Fruit fly (Drosophila melanogaster) whole organism, embryonic: Measurements from ENCODE around the gene Der-2.

Experiments
- B-H2 ChIP-seq: fragments of 200-800 bp; sonication (Bioruptor generic); optimal IDR thresholded peaks from 2 replicates; lab custom pipeline; 2018; ENCODE audit warnings: missing biosample characterization, mild to moderate bottlenecking, missing genetic modification characterization
- CG10147 ChIP-seq: fragments of 200-800 bp; sonication (Bioruptor generic); optimal IDR thresholded peaks from 2 replicates; lab custom pipeline; 2019; ENCODE audit warnings: missing biosample characterization, mild to moderate bottlenecking, missing genetic modification characterization, moderate library complexity
- CG10462 ChIP-seq: fragments of 200-800 bp; sonication (Bioruptor generic); optimal IDR thresholded peaks from 2 replicates; lab custom pipeline; 2016; ENCODE audit warnings: missing biosample characterization, missing genetic modification characterization
- CG10979 ChIP-seq: fragments of 200-800 bp; sonication (Bioruptor generic); optimal IDR thresholded peaks from 2 replicates; lab custom pipeline; 2018; ENCODE audit warnings: missing biosample characterization, mild to moderate bottlenecking, missing genetic modification characterization, moderate library complexity
- CG12236 ChIP-seq: fragments of 200-800 bp; sonication (Bioruptor generic); optimal IDR thresholded peaks from 2 replicates; lab custom pipeline; 2016; ENCODE audit warnings: missing biosample characterization, missing genetic modification characterization
- CG14710 ChIP-seq: fragments of 200-800 bp; sonication (Bioruptor generic); optimal IDR thresholded peaks from 3 replicates; lab custom pipeline; 2019; ENCODE audit warnings: missing biosample characterization, mild to moderate bottlenecking, missing genetic modification characterization, moderate library complexity
- CG16813 ChIP-seq: fragments of 200-800 bp; sonication (Bioruptor generic); IDR thresholded peaks from 3 replicates; pipeline ENCODE4 v1.3.6; 2022; ENCODE audit warnings: missing biosample characterization, missing genetic modification characterization; ENCODE audit not compliant: partially characterized antibody
- CG18599 ChIP-seq: fragments of 200-800 bp; sonication (Bioruptor generic); optimal IDR thresholded peaks from 3 replicates; lab custom pipeline; 2017; ENCODE audit warnings: missing biosample characterization, missing genetic modification characterization, mild to moderate bottlenecking, moderate library complexity, missing genetic modification reagents
- CG2116 ChIP-seq: fragments of 200-800 bp; sonication (Bioruptor generic); optimal IDR thresholded peaks from 3 replicates; lab custom pipeline; 2018; ENCODE audit warnings: missing biosample characterization, mild to moderate bottlenecking, missing genetic modification characterization
- CG2202 ChIP-seq: fragments of 200-800 bp; sonication (Bioruptor generic); optimal IDR thresholded peaks from 2 replicates; lab custom pipeline; 2018; ENCODE audit warnings: missing biosample characterization, mild to moderate bottlenecking, missing genetic modification characterization
- CG30403 ChIP-seq: fragments of 200-800 bp; sonication (Bioruptor generic); optimal IDR thresholded peaks from 3 replicates; lab custom pipeline; 2016; ENCODE audit warnings: missing biosample characterization, missing genetic modification characterization
- CG4328 ChIP-seq: fragments of 200-800 bp; sonication (Bioruptor generic); optimal IDR thresholded peaks from 3 replicates; lab custom pipeline; 2017; ENCODE audit warnings: missing biosample characterization, missing genetic modification reagents, missing genetic modification characterization
- CG4404 ChIP-seq: fragments of 200-800 bp; sonication (Bioruptor generic); IDR thresholded peaks from 2 replicates; pipeline ENCODE4 v1.3.6; 2022; ENCODE audit warnings: missing biosample characterization, missing genetic modification characterization
- CG7271 ChIP-seq: fragments of 200-800 bp; sonication (Bioruptor generic); optimal IDR thresholded peaks from 2 replicates; lab custom pipeline; 2018; ENCODE audit warnings: missing biosample characterization, mild to moderate bottlenecking, missing genetic modification characterization, moderate library complexity
- CG7372 ChIP-seq: fragments of 200-800 bp; sonication (Bioruptor generic); IDR thresholded peaks from 2 replicates; pipeline ENCODE4 v1.3.6; 2022; ENCODE audit warnings: missing biosample characterization, missing genetic modification characterization
- CG8359 ChIP-seq: fragments of 200-800 bp; sonication (Bioruptor generic); optimal IDR thresholded peaks from 2 replicates; lab custom pipeline; 2017; ENCODE audit warnings: missing biosample characterization, mild to moderate bottlenecking, missing genetic modification characterization, borderline replicate concordance
- CG8388 ChIP-seq: fragments of 200-800 bp; sonication (Bioruptor generic); optimal IDR thresholded peaks from 2 replicates; lab custom pipeline; 2019; ENCODE audit warnings: missing biosample characterization, mild to moderate bottlenecking, missing genetic modification characterization, moderate library complexity
- CG9609 ChIP-seq: fragments of 200-800 bp; sonication (Bioruptor generic); optimal IDR thresholded peaks from 3 replicates; lab custom pipeline; 2016; ENCODE audit warnings: missing biosample characterization, missing genetic modification characterization
- CG9727 ChIP-seq: fragments of 200-800 bp; sonication (Bioruptor generic); optimal IDR thresholded peaks from 3 replicates; lab custom pipeline; 2017; ENCODE audit warnings: missing biosample characterization, mild to moderate bottlenecking, missing genetic modification characterization
- CG9932 ChIP-seq: fragments of 200-800 bp; sonication (Bioruptor generic); IDR thresholded peaks from 2 replicates; pipeline ENCODE4 v1.3.6; 2022; ENCODE audit warnings: missing biosample characterization, missing genetic modification characterization
- Dad ChIP-seq: fragments of 200-800 bp; sonication (Bioruptor generic); optimal IDR thresholded peaks from 3 replicates; lab custom pipeline; 2016; ENCODE audit warnings: missing biosample characterization, missing genetic modification characterization
- Fer2 ChIP-seq: fragments of 200-800 bp; sonication (Bioruptor generic); optimal IDR thresholded peaks from 2 replicates; lab custom pipeline; 2018; ENCODE audit warnings: missing biosample characterization, mild to moderate bottlenecking, missing genetic modification characterization, moderate library complexity
- Hr3 ChIP-seq: fragments of 200-800 bp; sonication (Bioruptor generic); optimal IDR thresholded peaks from 3 replicates; lab custom pipeline; 2016; ENCODE audit warnings: missing biosample characterization, missing genetic modification characterization
- Hsf ChIP-seq: fragments of 200-800 bp; sonication (Bioruptor generic); optimal IDR thresholded peaks from 3 replicates; lab custom pipeline; 2016; ENCODE audit warnings: missing biosample characterization, missing genetic modification characterization
- Lhr ChIP-seq: fragments of 200-800 bp; sonication (Bioruptor generic); optimal IDR thresholded peaks from 3 replicates; lab custom pipeline; 2017; ENCODE audit warnings: mild to moderate bottlenecking, missing biosample characterization, missing genetic modification reagents, missing genetic modification characterization
- Nf-YB ChIP-seq: fragments of 200-800 bp; sonication (Bioruptor generic); optimal IDR thresholded peaks from 3 replicates; lab custom pipeline; 2019; ENCODE audit warnings: missing biosample characterization, mild to moderate bottlenecking, missing genetic modification characterization, moderate library complexity
- Oaz ChIP-seq: fragments of 200-800 bp; sonication (Bioruptor generic); IDR thresholded peaks from 2 replicates; pipeline ENCODE4 v1.3.6; 2022; ENCODE audit warnings: missing biosample characterization, missing genetic modification characterization
- Rx ChIP-seq: fragments of 200-800 bp; sonication (Bioruptor generic); IDR thresholded peaks from 2 replicates; pipeline ENCODE4 v1.3.6; 2022; ENCODE audit warnings: missing biosample characterization, missing genetic modification characterization
- al ChIP-seq: fragments of 200-800 bp; sonication (Bioruptor generic); IDR thresholded peaks from 2 replicates; pipeline ENCODE4 v1.3.6; 2022; ENCODE audit warnings: missing biosample characterization, missing genetic modification characterization
- ci ChIP-seq: fragments of 200-800 bp; sonication (Bioruptor generic); IDR thresholded peaks from 3 replicates; pipeline ENCODE4 v1.3.6; 2022; ENCODE audit warnings: missing biosample characterization, missing genetic modification characterization
- crol ChIP-seq: fragments of 200-800 bp; sonication (Bioruptor generic); IDR thresholded peaks from 2 replicates; pipeline ENCODE4 v1.3.6; 2022; ENCODE audit warnings: missing biosample characterization, missing genetic modification characterization
- dati ChIP-seq: fragments of 200-800 bp; sonication (Bioruptor generic); IDR thresholded peaks from 2 replicates; pipeline ENCODE4 v1.3.6; 2022; ENCODE audit warnings: missing biosample characterization, missing genetic modification characterization
- esg ChIP-seq: fragments of 200-800 bp; sonication (Bioruptor generic); conservative IDR thresholded peaks from 2 replicates; pipeline ENCODE4 v1.3.6; 2022; ENCODE audit warnings: missing biosample characterization, missing genetic modification characterization
- fu2 ChIP-seq: fragments of 200-800 bp; sonication (Bioruptor generic); optimal IDR thresholded peaks from 2 replicates; lab custom pipeline; 2016; ENCODE audit warnings: missing biosample characterization, missing genetic modification characterization
- grn ChIP-seq: fragments of 200-800 bp; sonication (Bioruptor generic); optimal IDR thresholded peaks from 3 replicates; lab custom pipeline; 2017; ENCODE audit warnings: missing biosample characterization, missing genetic modification characterization
- hkb ChIP-seq, 2 experiments: fragments of 200-800 bp in 1 of 2; fragments of >200 bp in 1 of 2; sonication (Bioruptor generic) in 1 of 2; IDR thresholded peaks in 1 of 2; optimal IDR thresholded peaks in 1 of 2; 2 replicates each; pipeline versions ENCODE4 v1.3.6 to Lab custom; 2017 to 2022; ENCODE audit warnings: missing biosample characterization in 1 of 2, missing genetic modification characterization in 1 of 2
- lbe ChIP-seq: fragments of 200-800 bp; sonication (Bioruptor generic); optimal IDR thresholded peaks from 2 replicates; lab custom pipeline; 2016; ENCODE audit warnings: missing biosample characterization, mild to moderate bottlenecking, missing genetic modification characterization
- lov ChIP-seq, 2 experiments: fragments of 200-800 bp in 1 of 2; fragments of >200 bp in 1 of 2; sonication (Bioruptor generic) in 1 of 2; IDR thresholded peaks in 1 of 2; optimal IDR thresholded peaks in 1 of 2; 2 replicates in 1 of 2; 3 replicates in 1 of 2; pipeline versions ENCODE4 v1.3.6 to Lab custom; 2017 to 2022; ENCODE audit warnings: missing biosample characterization in 1 of 2, missing genetic modification characterization in 1 of 2
- nerfin-1 ChIP-seq: fragments of 200-800 bp; sonication (Bioruptor generic); optimal IDR thresholded peaks from 3 replicates; lab custom pipeline; 2019; ENCODE audit warnings: missing biosample characterization, mild to moderate bottlenecking, missing genetic modification characterization, moderate library complexity
- nmo ChIP-seq: fragments of 200-800 bp; sonication (Bioruptor generic); optimal IDR thresholded peaks from 2 replicates; lab custom pipeline; 2018; ENCODE audit warnings: missing biosample characterization, mild to moderate bottlenecking, missing genetic modification characterization, moderate library complexity
- org-1 ChIP-seq: fragments of 200-800 bp; sonication (Bioruptor generic); optimal IDR thresholded peaks from 2 replicates; lab custom pipeline; 2017; ENCODE audit warnings: missing biosample characterization, missing genetic modification characterization
- pho ChIP-seq: fragments of 200-800 bp; sonication (Bioruptor generic); optimal IDR thresholded peaks from 2 replicates; lab custom pipeline; 2016; ENCODE audit warnings: missing biosample characterization, missing genetic modification characterization
- pros ChIP-seq: fragments of 200-800 bp; sonication (Bioruptor generic); optimal IDR thresholded peaks from 3 replicates; lab custom pipeline; 2019; ENCODE audit warnings: missing biosample characterization, mild to moderate bottlenecking, missing genetic modification characterization, moderate library complexity
- pum ChIP-seq: fragments of 200-800 bp; sonication (Bioruptor generic); optimal IDR thresholded peaks from 2 replicates; lab custom pipeline; 2016; ENCODE audit warnings: missing biosample characterization, missing genetic modification characterization
- pzg ChIP-seq: fragments of 200-800 bp; sonication (Bioruptor generic); optimal IDR thresholded peaks from 3 replicates; lab custom pipeline; 2018; ENCODE audit warnings: missing biosample characterization, mild to moderate bottlenecking, missing genetic modification characterization, moderate library complexity
- run ChIP-seq: fragments of 200-800 bp; sonication (Bioruptor generic); optimal IDR thresholded peaks from 3 replicates; lab custom pipeline; 2018; ENCODE audit warnings: missing biosample characterization, mild to moderate bottlenecking, missing genetic modification characterization
- slbo ChIP-seq: fragments of 200-800 bp; sonication (Bioruptor generic); IDR thresholded peaks from 2 replicates; pipeline ENCODE4 v1.3.6; 2022; ENCODE audit warnings: missing biosample characterization, missing genetic modification characterization
- sna ChIP-seq: fragments of 200-800 bp; sonication (Bioruptor generic); IDR thresholded peaks from 2 replicates; pipeline ENCODE4 v1.3.6; 2022; ENCODE audit warnings: missing biosample characterization, missing genetic modification characterization; ENCODE audit not compliant: partially characterized antibody
- unpg ChIP-seq: fragments of 200-800 bp; sonication (Bioruptor generic); optimal IDR thresholded peaks from 3 replicates; lab custom pipeline; 2018; ENCODE audit warnings: missing biosample characterization, mild to moderate bottlenecking, missing genetic modification characterization, moderate library complexity
- yki ChIP-seq: fragments of >200 bp; optimal IDR thresholded peaks from 3 replicates; lab custom pipeline; 2018

Der-2 gene

DNA sequence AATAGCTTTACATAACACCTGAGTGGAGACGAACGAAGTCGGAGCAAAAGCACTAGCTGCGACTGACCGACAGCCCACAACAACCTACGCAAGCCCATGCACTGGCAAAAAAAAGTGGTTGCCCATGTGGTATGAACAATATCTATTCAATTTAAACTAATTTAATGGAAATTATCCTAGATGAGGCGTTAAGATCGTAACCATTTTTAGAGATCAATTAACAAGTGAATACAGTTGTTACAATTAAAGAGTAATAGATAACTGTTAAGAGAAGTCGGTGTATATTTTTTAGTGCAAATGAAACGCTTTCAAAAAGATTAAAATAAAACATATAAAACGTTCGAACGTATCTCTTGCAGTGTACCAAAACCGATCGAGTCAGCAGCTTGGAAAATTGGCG is 12.2 kb upstream of the Der-2 start (continued):
- TF ChIP-seq B-H2 (GFP tag; lab: Kevin White, UChicago) (no peak), org-1 (no peak), fu2 (no peak), sna (GFP tag; lab: Robert Waterston, UW) (no peak), grn (GFP tag; lab: Kevin White, UChicago) (no peak), CG9932 (GFP tag; lab: Robert Waterston, UW) (no peak), Rx (0 out of 2 replicates have a peak, but pooled peaks have one; percentile 36), CG7372 (GFP tag; lab: Robert Waterston, UW) (no peak), CG18599 (GFP tag; lab: Kevin White, UChicago) (peak; percentile 13), run (tag; lab: Kevin White, UChicago) (peak; percentile 27), CG8388 (GFP tag; lab: Kevin White, UChicago) (peak; percentile 63), CG9727 (GFP tag; lab: Kevin White, UChicago) (no peak), CG7271 (no peak), Nf-YB (peak; percentile 21), ci (GFP tag; lab: Robert Waterston, UW) (0 out of 3 replicates have a peak, but pooled peaks have one; percentile 39), CG4328 (GFP tag; lab: Kevin White, UChicago) (peak; percentile 32), lov (optimal IDR thresholded peaks at IDR 0.05; lab: Kevin White, UChicago) (no peak), lov (GFP tag; IDR thresholded peaks at IDR 0.05; lab: Robert Waterston, UW) (no peak), lbe (GFP tag; lab: Kevin White, UChicago) (no peak), nmo (peak; percentile 68), Hsf (peak; percentile 33), Hr3 (GFP tag; lab: Kevin White, UChicago) (peak; percentile 5), Oaz (GFP tag; lab: Robert Waterston, UW) (no peak), CG10979 (tag; lab: Kevin White, UChicago) (peak; percentile 70), Dad (GFP tag; lab: Kevin White, UChicago) (no peak), pzg (no peak), pros (GFP tag; lab: Kevin White, UChicago) (no peak), CG4404 (no peak), hkb (optimal IDR thresholded peaks at IDR 0.05; lab: Kevin White, UChicago) (no peak), hkb (GFP tag; IDR thresholded peaks at IDR 0.05; lab: Robert Waterston, UW) (no peak), slbo (GFP tag; lab: Robert Waterston, UW) (no peak; the same call in 1 of the 2 replicates), CG12236 (GFP tag; lab: Kevin White, UChicago) (peak; percentile 13), CG9609 (GFP tag; lab: Kevin White, UChicago) (no peak), pho (GFP tag; lab: Kevin White, UChicago) (no peak), dati (GFP tag; lab: Robert Waterston, UW) (no peak), CG2116 (GFP tag; lab: Kevin White, UChicago) (no peak), CG14710 (tag; lab: Kevin White, UChicago) (peak; percentile 43), CG30403 (GFP tag; lab: Kevin White, UChicago) (peak; percentile 46), CG8359 (GFP tag; lab: Kevin White, UChicago) (no peak), CG2202 (no peak), nerfin-1 (peak; percentile 65), CG16813 (GFP tag; lab: Robert Waterston, UW) (no peak), esg (GFP tag; lab: Robert Waterston, UW) (no peak), crol (GFP tag; lab: Robert Waterston, UW) (no peak), CG10147 (GFP tag; lab: Kevin White, UChicago) (no peak), yki (no peak), Fer2 (tag; lab: Kevin White, UChicago) (no peak), pum (GFP tag; lab: Kevin White, UChicago) (peak; percentile 40), CG10462 (GFP tag; lab: Kevin White, UChicago) (no peak), Lhr (GFP tag; lab: Kevin White, UChicago) (no peak), unpg (GFP tag; lab: Kevin White, UChicago) (peak; percentile 68), al (GFP tag; lab: Robert Waterston, UW) (no peak)
